Worm (Caenorhabditis elegans): ENCODE data around the gene F42A10.9.

ce11 chrIII:6157708-6158321 lies 6.6 kb upstream of the F42A10.9 start, which contains the start of gene anmt-2:
- TF ChIP-seq ama-1 (optimal IDR thresholded peaks at IDR 0.05) (no peak), ceh-32 (tag; optimal IDR thresholded peaks at IDR 0.05; ENCODE audit: poor library complexity) (no peak), ceh-28 (tag; optimal IDR thresholded peaks at IDR 0.05) (no peak), dmd-9 (GFP tag; IDR thresholded peaks at IDR 0.05) (no peak), zip-11 (GFP tag; IDR thresholded peaks at IDR 0.05) (no peak), nhr-28 (tag; optimal IDR thresholded peaks at IDR 0.05) (no peak), fkh-10 (GFP tag; optimal IDR thresholded peaks at IDR 0.05) (no peak), pha-4 (GFP tag; IDR thresholded peaks at IDR 0.05) (no peak), pha-4 (tag; optimal IDR thresholded peaks at IDR 0.05) (no peak), mxl-2 (GFP tag; conservative IDR thresholded peaks at IDR 0.05) (no peak), egl-27 (tag; optimal IDR thresholded peaks at IDR 0.05) (no peak), lin-13 (GFP tag; optimal IDR thresholded peaks at IDR 0.05) (no peak), unc-39 (tag; optimal IDR thresholded peaks at IDR 0.05) (no peak), ceh-20 (GFP tag; IDR thresholded peaks at IDR 0.05) (no peak), dve-1 (tag; optimal IDR thresholded peaks at IDR 0.05; ENCODE audit: insufficient read depth) (no peak)
